Worm (Caenorhabditis elegans) whole organism, L3 larva: ENCODE measurements around the gene exos-1.

Source experiments
- R02D3.7 ChIP-seq: fragments of 150-350 bp; optimal IDR thresholded peaks from 2 replicates; lab custom pipeline; 2014; ENCODE audit warnings: missing biosample characterization, missing genetic modification characterization
- ZK546.5 ChIP-seq: sonication (generic microtip); optimal IDR thresholded peaks from 2 replicates; lab custom pipeline; 2017; ENCODE audit warnings: missing biosample characterization, missing genetic modification characterization
- aly-2 ChIP-seq: fragments of 150-350 bp; optimal IDR thresholded peaks from 2 replicates; lab custom pipeline; 2014; ENCODE audit warnings: missing biosample characterization, missing genetic modification characterization
- ama-1 ChIP-seq: fragments of 150-350 bp; optimal IDR thresholded peaks from 2 replicates; lab custom pipeline; 2018
- ceh-16 ChIP-seq: sonication (generic microtip); optimal IDR thresholded peaks from 2 replicates; lab custom pipeline; 2017; ENCODE audit warnings: missing biosample characterization, missing genetic modification characterization
- ceh-28 ChIP-seq: fragments of 150-350 bp; optimal IDR thresholded peaks from 2 replicates; lab custom pipeline; 2014; ENCODE audit warnings: missing biosample characterization, missing genetic modification reagents, missing genetic modification characterization
- ceh-9 ChIP-seq: sonication (generic microtip); optimal IDR thresholded peaks from 2 replicates; lab custom pipeline; 2018; ENCODE audit warnings: missing biosample characterization, missing genetic modification characterization
- daf-12 ChIP-seq: fragments of 150-350 bp; optimal IDR thresholded peaks from 2 replicates; lab custom pipeline; 2014; ENCODE audit warnings: missing biosample characterization, missing genetic modification reagents, missing genetic modification characterization
- egl-27 ChIP-seq: sonication (generic microtip); optimal IDR thresholded peaks from 4 replicates; lab custom pipeline; 2017; ENCODE audit warnings: missing biosample characterization, missing genetic modification reagents, missing genetic modification characterization
- egl-5 ChIP-seq: fragments of 150-350 bp; optimal IDR thresholded peaks from 2 replicates; lab custom pipeline; 2017; ENCODE audit warnings: missing biosample characterization, missing genetic modification reagents, missing genetic modification characterization, inconsistent platforms
- elt-2 ChIP-seq: sonication (generic microtip); optimal IDR thresholded peaks from 2 replicates; lab custom pipeline; 2016; ENCODE audit warnings: missing genetic modification reagents, mild to moderate bottlenecking, missing genetic modification characterization, missing compliant biosample characterization
- elt-3 ChIP-seq, 3 experiments: fragments of 150-350 bp in 1 of 3; sonication (generic microtip) in 2 of 3; optimal IDR thresholded peaks; 2 replicates in 2 of 3; 4 replicates in 1 of 3; lab custom pipeline; 2014 to 2017; ENCODE audit warnings: missing biosample characterization in 3 of 3, missing genetic modification characterization in 3 of 3
- eor-1 ChIP-seq, 2 experiments: fragments of 150-350 bp; optimal IDR thresholded peaks; 2 replicates each; lab custom pipeline; 2014 to 2018; ENCODE audit warnings: missing biosample characterization in 2 of 2, missing genetic modification characterization in 2 of 2
- fkh-10 ChIP-seq: sonication (generic microtip); optimal IDR thresholded peaks from 2 replicates; lab custom pipeline; 2017; ENCODE audit warnings: missing biosample characterization, missing genetic modification reagents, missing genetic modification characterization
- fkh-2 ChIP-seq: fragments of 150-350 bp; optimal IDR thresholded peaks from 2 replicates; lab custom pipeline; 2014; ENCODE audit warnings: missing biosample characterization, missing genetic modification reagents, missing genetic modification characterization
- fos-1 ChIP-seq: fragments of 150-350 bp; optimal IDR thresholded peaks from 2 replicates; lab custom pipeline; 2014; ENCODE audit warnings: missing biosample characterization, missing genetic modification characterization
- hmg-11 ChIP-seq: sonication (generic microtip); optimal IDR thresholded peaks from 2 replicates; lab custom pipeline; 2016; ENCODE audit warnings: missing genetic modification characterization, missing compliant biosample characterization
- jun-1 ChIP-seq: fragments of 150-350 bp; optimal IDR thresholded peaks from 2 replicates; lab custom pipeline; 2014; ENCODE audit warnings: missing biosample characterization, missing genetic modification reagents, missing genetic modification characterization
- lin-39 ChIP-seq: fragments of 150-350 bp; optimal IDR thresholded peaks from 2 replicates; lab custom pipeline; 2018; ENCODE audit warnings: missing biosample characterization, missing genetic modification reagents, missing genetic modification characterization
- lsy-12 ChIP-seq: sonication (generic microtip); optimal IDR thresholded peaks from 2 replicates; lab custom pipeline; 2016; ENCODE audit warnings: mild to moderate bottlenecking, missing genetic modification characterization, missing compliant biosample characterization
- mdl-1 ChIP-seq: fragments of 150-350 bp; optimal IDR thresholded peaks from 2 replicates; lab custom pipeline; 2014; ENCODE audit warnings: missing biosample characterization, missing genetic modification characterization
- nfya-1 ChIP-seq: sonication (generic microtip); optimal IDR thresholded peaks from 2 replicates; lab custom pipeline; 2017; ENCODE audit warnings: missing genetic modification characterization, mild to moderate bottlenecking, missing compliant biosample characterization, antibody characterized with exemption, moderate library complexity; ENCODE audit not compliant: insufficient read depth
- nhr-11 ChIP-seq: fragments of 150-350 bp; optimal IDR thresholded peaks from 2 replicates; lab custom pipeline; 2014; ENCODE audit warnings: missing biosample characterization, missing genetic modification characterization
- nhr-12 ChIP-seq: fragments of 150-350 bp; optimal IDR thresholded peaks from 2 replicates; lab custom pipeline; 2014; ENCODE audit warnings: missing biosample characterization, missing genetic modification characterization
- nhr-23 ChIP-seq: fragments of 150-350 bp; optimal IDR thresholded peaks from 2 replicates; lab custom pipeline; 2014; ENCODE audit warnings: missing biosample characterization, missing genetic modification reagents, missing genetic modification characterization
- nhr-237 ChIP-seq: fragments of 150-350 bp; optimal IDR thresholded peaks from 2 replicates; lab custom pipeline; 2014; ENCODE audit warnings: missing biosample characterization, missing genetic modification characterization
- nhr-67 ChIP-seq: fragments of 150-350 bp; optimal IDR thresholded peaks from 2 replicates; lab custom pipeline; 2014; ENCODE audit warnings: missing biosample characterization, missing genetic modification characterization
- nhr-77 ChIP-seq: fragments of 150-350 bp; optimal IDR thresholded peaks from 2 replicates; lab custom pipeline; 2014; ENCODE audit warnings: missing biosample characterization, missing genetic modification characterization
- pha-4 ChIP-seq: fragments of 150-350 bp; optimal IDR thresholded peaks from 2 replicates; lab custom pipeline; 2014; ENCODE audit warnings: missing biosample characterization, missing genetic modification reagents, missing genetic modification characterization
- pqm-1 ChIP-seq: fragments of 150-350 bp; optimal IDR thresholded peaks from 2 replicates; lab custom pipeline; 2017; ENCODE audit warnings: missing biosample characterization, missing genetic modification characterization, inconsistent platforms
- sea-2 ChIP-seq: fragments of 150-350 bp; sonication (generic microtip); optimal IDR thresholded peaks from 4 replicates; lab custom pipeline; 2014; ENCODE audit warnings: missing biosample characterization, missing genetic modification reagents, missing genetic modification characterization
- skn-1 ChIP-seq: fragments of 150-350 bp; optimal IDR thresholded peaks from 2 replicates; lab custom pipeline; 2014; ENCODE audit warnings: missing biosample characterization, missing genetic modification characterization
- snpc-4 ChIP-seq: fragments of 150-350 bp; optimal IDR thresholded peaks from 2 replicates; lab custom pipeline; 2014; ENCODE audit warnings: missing biosample characterization, missing genetic modification characterization
- unc-62 ChIP-seq: fragments of 150-350 bp; sonication (generic microtip); optimal IDR thresholded peaks from 4 replicates; lab custom pipeline; 2014; ENCODE audit warnings: missing biosample characterization, missing genetic modification reagents, missing genetic modification characterization
- ztf-4 ChIP-seq: fragments of 150-350 bp; optimal IDR thresholded peaks from 2 replicates; lab custom pipeline; 2014; ENCODE audit warnings: missing biosample characterization, missing genetic modification characterization

The exos-1 gene

DNA sequence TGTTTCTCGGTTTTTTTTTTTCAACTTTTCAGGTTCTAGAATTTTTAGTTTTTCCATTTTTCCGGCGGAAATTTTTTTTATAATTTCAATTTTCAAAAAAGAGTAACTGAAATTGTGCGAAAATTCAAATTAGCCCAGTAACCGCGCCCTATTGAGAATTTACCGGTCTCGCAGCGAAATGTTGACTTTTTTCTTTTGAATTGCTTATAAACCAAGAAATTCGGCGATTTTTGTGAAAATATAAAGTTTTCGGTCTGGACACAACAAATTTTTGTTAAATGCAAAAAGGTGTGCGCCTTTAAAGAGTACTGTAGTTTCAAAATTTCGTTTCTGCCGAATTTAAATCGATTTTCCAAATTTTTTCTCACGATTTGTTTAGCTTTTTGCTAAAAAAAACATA is 1.8 kb downstream of the exos-1 start:
- TF ChIP-seq hmg-11 (no peak), egl-27 (tag; lab: Kevin White, UChicago) (no peak), mdl-1 (tag; lab: Kevin White, UChicago) (no peak), fkh-10 (GFP tag; lab: Kevin White, UChicago) (no peak), unc-62 (GFP tag; lab: Kevin White, UChicago) (no peak), nhr-11 (tag; lab: Kevin White, UChicago) (no peak), fkh-2 (tag; lab: Kevin White, UChicago) (no peak), ceh-9 (no peak), ama-1 (no peak), nhr-23 (tag; lab: Kevin White, UChicago) (no peak), pha-4 (tag; lab: Kevin White, UChicago) (no peak), fos-1 (no peak), aly-2 (no peak)

- TF ChIP-seq R02D3.7 (no peak), nhr-12 (tag; lab: Kevin White, UChicago) (no peak), fkh-10 (GFP tag; lab: Kevin White, UChicago) (no peak), ztf-4 (tag; lab: Kevin White, UChicago) (no peak), pha-4 (tag; lab: Kevin White, UChicago) (no peak), lsy-12 (no peak), lin-39 (tag; lab: Kevin White, UChicago) (no peak)
Measured at ce11 chrIII:11012264-11012663, 3.4 kb downstream of the exos-1 start, which contains the start of gene kvs-4. Gene kvs-4, plus strand, starts transcription at chrIII:11012564.

DNA sequence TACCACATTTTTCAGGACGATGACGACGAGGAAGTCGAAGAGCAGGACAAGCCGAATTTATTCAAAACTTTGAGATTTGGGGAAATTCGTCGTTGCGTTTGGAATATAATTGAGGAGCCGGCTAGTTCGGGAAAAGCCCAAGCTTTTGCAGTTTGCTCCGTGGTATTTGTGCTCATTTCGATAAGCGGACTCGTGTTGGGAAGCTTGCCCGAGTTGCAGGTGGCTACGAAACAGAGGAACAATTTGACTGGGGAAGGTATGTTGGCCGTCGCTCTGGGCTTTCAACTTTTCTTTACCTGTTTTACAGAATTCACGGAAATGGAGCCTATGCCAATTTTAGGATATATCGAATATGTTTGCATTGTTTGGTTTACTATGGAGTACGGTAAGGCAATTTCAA is 13.4 kb downstream of the exos-1 start:
- TF ChIP-seq snpc-4 (tag; lab: Kevin White, UChicago) (no peak), nhr-67 (tag; lab: Kevin White, UChicago) (no peak), eor-1 (tag; optimal IDR thresholded peaks at IDR 0.05; lab: Kevin White, UChicago) (no peak)
- TF ChIP-seq, all 47 proteins: peak for 0

ce11 chrIII:11025138-11025537 is 16.3 kb downstream of the exos-1 start:
- TF ChIP-seq nhr-237 (no peak), daf-12 (tag; lab: Kevin White, UChicago) (no peak), egl-5 (tag; lab: Kevin White, UChicago) (no peak), ceh-28 (tag; lab: Kevin White, UChicago) (no peak), fos-1 (no peak), sea-2 (no peak), jun-1 (tag; lab: Kevin White, UChicago) (no peak), ceh-16 (tag; lab: Kevin White, UChicago) (no peak), R02D3.7 (no peak), elt-2 (no peak), egl-27 (tag; lab: Kevin White, UChicago) (no peak), ZK546.5 (no peak), hmg-11 (no peak), nhr-11 (tag; lab: Kevin White, UChicago) (no peak), pqm-1 (tag; lab: Kevin White, UChicago) (no peak), mdl-1 (tag; lab: Kevin White, UChicago) (no peak), nhr-77 (no peak), fkh-2 (tag; lab: Kevin White, UChicago) (no peak), nfya-1 (tag; lab: Kevin White, UChicago) (no peak)

ce11 chrIII:11026516-11027048 is 17.7 kb downstream of the exos-1 start, which contains the start of gene Y48A6B.7:
Gene Y48A6B.7, minus strand, starts transcription at chrIII:11026566.
- TF ChIP-seq elt-3 (tag; optimal IDR thresholded peaks at IDR 0.05; lab: Kevin White, UChicago) (no peak), pha-4 (tag; lab: Kevin White, UChicago) (peak; percentile 70), ztf-4 (tag; lab: Kevin White, UChicago) (no peak), jun-1 (tag; lab: Kevin White, UChicago) (peak; percentile 20), elt-2 (peak; percentile 100), pqm-1 (tag; lab: Kevin White, UChicago) (peak; percentile 99), skn-1 (tag; lab: Kevin White, UChicago) (peak; percentile 36), nfya-1 (tag; lab: Kevin White, UChicago) (peak; percentile 13)
